Fruit fly (Drosophila melanogaster): Measurements from ENCODE around the gene HP1D3csd.

HP1D3csd gene

dm6 chrX:19170791-19171190 is 19.2 kb upstream of the HP1D3csd start, which contains the start of gene Inx5:
TSS of gene Inx5 (minus strand) at chrX:19170883.
- TF ChIP-seq Myc (optimal IDR thresholded peaks at IDR 0.05) (peak; percentile 12), pan (optimal IDR thresholded peaks at IDR 0.05) (no peak)

dm6 chrX:19171926-19172325 is 18.1 kb upstream of the HP1D3csd start:
- TF ChIP-seq Myc (optimal IDR thresholded peaks at IDR 0.05) (no peak), tai (GFP tag; optimal IDR thresholded peaks at IDR 0.05) (no peak), dmrt93B (GFP tag; optimal IDR thresholded peaks at IDR 0.05) (no peak), rgr (GFP tag; optimal IDR thresholded peaks at IDR 0.05) (no peak), Hr83 (GFP tag; optimal IDR thresholded peaks at IDR 0.05; ENCODE audit: poor library complexity, severe bottlenecking) (no peak), Vsx2 (GFP tag; optimal IDR thresholded peaks at IDR 0.05; ENCODE audit: partially characterized antibody) (no peak), CrebA (GFP tag; optimal IDR thresholded peaks at IDR 0.05; ENCODE audit: borderline replicate concordance) (no peak), br (GFP tag; optimal IDR thresholded peaks at IDR 0.05) (no peak), woc (GFP tag; optimal IDR thresholded peaks at IDR 0.05) (no peak), foxo (GFP tag; optimal IDR thresholded peaks at IDR 0.05) (no peak), Sp1 (GFP tag; optimal IDR thresholded peaks at IDR 0.05) (no peak), Abd-B (GFP tag; optimal IDR thresholded peaks at IDR 0.05) (no peak), brk (GFP tag; optimal IDR thresholded peaks at IDR 0.05) (no peak)

dm6 chrX:19172955-19173354 is 17.1 kb upstream of the HP1D3csd start:
- TF ChIP-seq Sp1 (GFP tag; optimal IDR thresholded peaks at IDR 0.05) (no peak), ey (GFP tag; optimal IDR thresholded peaks at IDR 0.05) (peak; percentile 9), dl (GFP tag; optimal IDR thresholded peaks at IDR 0.05; ENCODE audit: insufficient read depth in 1 of 2, partially characterized antibody in 2 of 2) (no peak), tai (GFP tag; optimal IDR thresholded peaks at IDR 0.05) (no peak), foxo (GFP tag; optimal IDR thresholded peaks at IDR 0.05) (peak in 1 of 2 experiments; percentile 4), usp (GFP tag; optimal IDR thresholded peaks at IDR 0.05) (no peak), fru (GFP tag; optimal IDR thresholded peaks at IDR 0.05) (no peak)

- no peak for TF ChIP-seq N (GFP tag; optimal IDR thresholded peaks at IDR 0.05)
- no peak for TF ChIP-seq OdsH (GFP tag; optimal IDR thresholded peaks at IDR 0.05)
- no peak for TF ChIP-seq lola (GFP tag; optimal IDR thresholded peaks at IDR 0.05)
- no peak for TF ChIP-seq Sp1 (GFP tag; optimal IDR thresholded peaks at IDR 0.05)
- no peak for TF ChIP-seq Rel (GFP tag; optimal IDR thresholded peaks at IDR 0.05)
- TF ChIP-seq Rel (tag; optimal IDR thresholded peaks at IDR 0.05) = no peak
- no peak for TF ChIP-seq Abd-B (GFP tag; optimal IDR thresholded peaks at IDR 0.05)
- TF ChIP-seq brk (GFP tag; optimal IDR thresholded peaks at IDR 0.05) = no peak
- no peak for TF ChIP-seq usp (GFP tag; optimal IDR thresholded peaks at IDR 0.05)
- no peak for TF ChIP-seq jim (GFP tag; optimal IDR thresholded peaks at IDR 0.05)
- TF ChIP-seq tai (GFP tag; optimal IDR thresholded peaks at IDR 0.05) = no peak
- TF ChIP-seq h (GFP tag; optimal IDR thresholded peaks at IDR 0.05) = no peak
- no peak for TF ChIP-seq Myc (optimal IDR thresholded peaks at IDR 0.05)
- TF ChIP-seq Hnf4 (GFP tag; optimal IDR thresholded peaks at IDR 0.05) = no peak
- no peak for TF ChIP-seq Vsx2 (GFP tag; optimal IDR thresholded peaks at IDR 0.05; ENCODE audit: partially characterized antibody)
- TF ChIP-seq sage (GFP tag; optimal IDR thresholded peaks at IDR 0.05) = no peak
- no peak for TF ChIP-seq rgr (GFP tag; optimal IDR thresholded peaks at IDR 0.05)
Measured at dm6 chrX:19174092-19174491, 15.9 kb upstream of the HP1D3csd start.

- no peak for TF ChIP-seq foxo (GFP tag; optimal IDR thresholded peaks at IDR 0.05)
- TF ChIP-seq Jra (GFP tag; optimal IDR thresholded peaks at IDR 0.05) = no peak
- TF ChIP-seq rgr (GFP tag; optimal IDR thresholded peaks at IDR 0.05) = no peak
- TF ChIP-seq dl (GFP tag; optimal IDR thresholded peaks at IDR 0.05; ENCODE audit: insufficient read depth in 1 of 2, partially characterized antibody in 2 of 2) = no peak
- no peak for TF ChIP-seq dsf (GFP tag; optimal IDR thresholded peaks at IDR 0.05; ENCODE audit: borderline replicate concordance)
- no peak for TF ChIP-seq woc (GFP tag; optimal IDR thresholded peaks at IDR 0.05)
- no peak for TF ChIP-seq h (GFP tag; optimal IDR thresholded peaks at IDR 0.05)
- TF ChIP-seq br (GFP tag; optimal IDR thresholded peaks at IDR 0.05) = no peak
- no peak for TF ChIP-seq lola (GFP tag; optimal IDR thresholded peaks at IDR 0.05)
- no peak for TF ChIP-seq fru (GFP tag; optimal IDR thresholded peaks at IDR 0.05)
- no peak for TF ChIP-seq Hr78 (GFP tag; optimal IDR thresholded peaks at IDR 0.05)
- TF ChIP-seq Myc (optimal IDR thresholded peaks at IDR 0.05) = peak; percentile 77
- TF ChIP-seq CG9705 (GFP tag; optimal IDR thresholded peaks at IDR 0.05) = no peak
- no peak for TF ChIP-seq Rel (GFP tag; optimal IDR thresholded peaks at IDR 0.05)
- TF ChIP-seq Rel (tag; optimal IDR thresholded peaks at IDR 0.05) = peak; percentile 31
Measured at dm6 chrX:19174850-19175571, 15.0 kb upstream of the HP1D3csd start, which contains the start of gene CG33939. TSS of gene CG33939 (minus strand) at chrX:19174900.

Measured in whole organism, wandering third instar larva.